Fruit fly (Drosophila melanogaster): ENCODE measurements around the gene CG6870.

The CG6870 gene

dm6 chr2L:17573063-17573462 lies 19.0 kb downstream of the CG6870 start:
- peak; percentile 20 for TF ChIP-seq CG7045 (GFP tag; optimal IDR thresholded peaks at IDR 0.05)
- no peak for TF ChIP-seq tj (GFP tag; optimal IDR thresholded peaks at IDR 0.05)

dm6 chr2L:17565734-17566133 lies 26.4 kb downstream of the CG6870 start:
- TF ChIP-seq CG5204 (GFP tag; optimal IDR thresholded peaks at IDR 0.05) (no peak), cic (GFP tag; optimal IDR thresholded peaks at IDR 0.05) (no peak), Clk (GFP tag; optimal IDR thresholded peaks at IDR 0.05) (no peak), Hr96 (GFP tag; optimal IDR thresholded peaks at IDR 0.05) (no peak), kay (GFP tag; ENCODE audit: borderline replicate concordance) (no peak), CG12768 (GFP tag; optimal IDR thresholded peaks at IDR 0.05) (no peak), CG11617 (GFP tag; optimal IDR thresholded peaks at IDR 0.05) (no peak), CG7045 (GFP tag; optimal IDR thresholded peaks at IDR 0.05) (no peak), CG14711 (tag; optimal IDR thresholded peaks at IDR 0.05) (no peak), CG1620 (GFP tag; optimal IDR thresholded peaks at IDR 0.05) (no peak), ovo (GFP tag; optimal IDR thresholded peaks at IDR 0.05) (no peak), toe (GFP tag; optimal IDR thresholded peaks at IDR 0.05) (no peak), CG7101 (tag; optimal IDR thresholded peaks at IDR 0.05) (no peak), pad (GFP tag; optimal IDR thresholded peaks at IDR 0.05) (no peak), Crg-1 (GFP tag; optimal IDR thresholded peaks at IDR 0.05) (no peak), CG33017 (tag; optimal IDR thresholded peaks at IDR 0.05) (no peak), tj (GFP tag; optimal IDR thresholded peaks at IDR 0.05) (no peak), Mnt (GFP tag; optimal IDR thresholded peaks at IDR 0.05) (no peak), cnc (optimal IDR thresholded peaks at IDR 0.05) (no peak), bab1 (GFP tag; optimal IDR thresholded peaks at IDR 0.05) (no peak)

- TF ChIP-seq CG7101 (tag; optimal IDR thresholded peaks at IDR 0.05) (no peak), CG33017 (tag; optimal IDR thresholded peaks at IDR 0.05) (no peak), Mnt (GFP tag; optimal IDR thresholded peaks at IDR 0.05) (no peak), CG12768 (GFP tag; optimal IDR thresholded peaks at IDR 0.05) (no peak), cic (GFP tag; optimal IDR thresholded peaks at IDR 0.05) (no peak), bab1 (GFP tag; optimal IDR thresholded peaks at IDR 0.05) (no peak), tj (GFP tag; optimal IDR thresholded peaks at IDR 0.05) (no peak), CG11617 (GFP tag; optimal IDR thresholded peaks at IDR 0.05) (no peak), Crg-1 (GFP tag; optimal IDR thresholded peaks at IDR 0.05) (no peak), CG14711 (tag; optimal IDR thresholded peaks at IDR 0.05) (no peak), Clk (GFP tag; optimal IDR thresholded peaks at IDR 0.05) (no peak), cnc (optimal IDR thresholded peaks at IDR 0.05) (no peak), toe (GFP tag; optimal IDR thresholded peaks at IDR 0.05) (no peak), CG1620 (GFP tag; optimal IDR thresholded peaks at IDR 0.05) (no peak), Hr96 (GFP tag; optimal IDR thresholded peaks at IDR 0.05) (no peak)
Measured at dm6 chr2L:17564682-17565081, 27.4 kb downstream of the CG6870 start.

dm6 chr2L:17561914-17562313 lies 30.2 kb downstream of the CG6870 start:
- TF ChIP-seq pad (GFP tag; optimal IDR thresholded peaks at IDR 0.05) (no peak), CG1620 (GFP tag; optimal IDR thresholded peaks at IDR 0.05) (no peak), kay (GFP tag; ENCODE audit: borderline replicate concordance) (no peak), CG14711 (tag; optimal IDR thresholded peaks at IDR 0.05) (no peak), CG7101 (tag; optimal IDR thresholded peaks at IDR 0.05) (no peak), CG7045 (GFP tag; optimal IDR thresholded peaks at IDR 0.05) (no peak), CG12768 (GFP tag; optimal IDR thresholded peaks at IDR 0.05) (no peak), tj (GFP tag; optimal IDR thresholded peaks at IDR 0.05) (no peak), CG11617 (GFP tag; optimal IDR thresholded peaks at IDR 0.05) (no peak), CG5204 (GFP tag; optimal IDR thresholded peaks at IDR 0.05) (no peak), Mnt (GFP tag; optimal IDR thresholded peaks at IDR 0.05) (no peak)

dm6 chr2L:17560125-17561019 lies 31.7 kb downstream of the CG6870 start:
- peak; percentile 9 for TF ChIP-seq pad (GFP tag; optimal IDR thresholded peaks at IDR 0.05)
- no peak for TF ChIP-seq CG14711 (tag; optimal IDR thresholded peaks at IDR 0.05)

dm6 chr2L:17559275-17559674 lies 32.8 kb downstream of the CG6870 start:
- TF ChIP-seq tj (GFP tag; optimal IDR thresholded peaks at IDR 0.05) (no peak), Mnt (GFP tag; optimal IDR thresholded peaks at IDR 0.05) (no peak), CG11617 (GFP tag; optimal IDR thresholded peaks at IDR 0.05) (no peak), cic (GFP tag; optimal IDR thresholded peaks at IDR 0.05) (no peak), Hr96 (GFP tag; optimal IDR thresholded peaks at IDR 0.05) (no peak), toe (GFP tag; optimal IDR thresholded peaks at IDR 0.05) (no peak), ovo (GFP tag; optimal IDR thresholded peaks at IDR 0.05) (no peak), CG12768 (GFP tag; optimal IDR thresholded peaks at IDR 0.05) (no peak), pad (GFP tag; optimal IDR thresholded peaks at IDR 0.05) (no peak), Crg-1 (GFP tag; optimal IDR thresholded peaks at IDR 0.05) (no peak), cnc (optimal IDR thresholded peaks at IDR 0.05) (no peak), CG14711 (tag; optimal IDR thresholded peaks at IDR 0.05) (no peak)

All from whole organism, adult.